Fruit fly (Drosophila melanogaster): Measurements from ENCODE around the gene CAH5.

CAH5 gene

dm6 chr3R:31213227-31213626 lies 49.2 kb upstream of the CAH5 start, which contains the start of the genes Zwilch and CG1542 (continued):
- peak; percentile 79 for TF ChIP-seq nerfin-2 (GFP tag; IDR thresholded peaks at IDR 0.05; ENCODE audit: partially characterized antibody)
- no peak for TF ChIP-seq Hmx (GFP tag; optimal IDR thresholded peaks at IDR 0.05)
- TF ChIP-seq CG4617 (GFP tag; optimal IDR thresholded peaks at IDR 0.05; ENCODE audit: borderline replicate concordance), result peak; percentile 65
- TF ChIP-seq Aef1 (GFP tag; IDR thresholded peaks at IDR 0.05), result no peak
- no peak for TF ChIP-seq ATbp (GFP tag; optimal IDR thresholded peaks at IDR 0.05)
- no peak for TF ChIP-seq CG11456 (GFP tag; IDR thresholded peaks at IDR 0.05)
- no peak for TF ChIP-seq luna (GFP tag; optimal IDR thresholded peaks at IDR 0.05)
- TF ChIP-seq Dad (GFP tag; optimal IDR thresholded peaks at IDR 0.05), result no peak
- no peak for TF ChIP-seq emc (GFP tag; optimal IDR thresholded peaks at IDR 0.05)
- TF ChIP-seq chif (GFP tag; optimal IDR thresholded peaks at IDR 0.05), result no peak
- TF ChIP-seq toy (GFP tag; IDR thresholded peaks at IDR 0.05), result no peak
- TF ChIP-seq NK7.1 (GFP tag; optimal IDR thresholded peaks at IDR 0.05), result no peak
- peak; percentile 90 for TF ChIP-seq CG2116 (GFP tag; optimal IDR thresholded peaks at IDR 0.05)
- no peak for TF ChIP-seq CG3163 (GFP tag; optimal IDR thresholded peaks at IDR 0.05)
- TF ChIP-seq CG3995 (GFP tag; optimal IDR thresholded peaks at IDR 0.05), result no peak
- no peak for TF ChIP-seq mam (GFP tag; optimal IDR thresholded peaks at IDR 0.05)
- no peak for TF ChIP-seq sob (GFP tag; IDR thresholded peaks at IDR 0.05)
- TF ChIP-seq abd-A (tag; optimal IDR thresholded peaks at IDR 0.05), result no peak
- TF ChIP-seq CG32772 (GFP tag; IDR thresholded peaks at IDR 0.05), result no peak
- no peak for TF ChIP-seq ham (GFP tag; IDR thresholded peaks at IDR 0.05)
- TF ChIP-seq CG14965 (GFP tag; optimal IDR thresholded peaks at IDR 0.05; ENCODE audit: borderline replicate concordance), result no peak
- TF ChIP-seq hbn (GFP tag; IDR thresholded peaks at IDR 0.05; ENCODE audit: partially characterized antibody), result peak; percentile 78
- TF ChIP-seq CG6175 (GFP tag; IDR thresholded peaks at IDR 0.05), result no peak
- no peak for TF ChIP-seq Lpt (GFP tag; optimal IDR thresholded peaks at IDR 0.05)
- no peak for TF ChIP-seq H15 (GFP tag; IDR thresholded peaks at IDR 0.05)
- TF ChIP-seq CG1024 (GFP tag; IDR thresholded peaks at IDR 0.05), result no peak
- peak; percentile 43 for TF ChIP-seq Doc3 (GFP tag; IDR thresholded peaks at IDR 0.05; ENCODE audit: partially characterized antibody)
- TF ChIP-seq pzg (GFP tag; optimal IDR thresholded peaks at IDR 0.05), result peak; percentile 96
- no peak for TF ChIP-seq CG10543 (GFP tag; optimal IDR thresholded peaks at IDR 0.05)
- peak; percentile 88 for TF ChIP-seq YL-1 (GFP tag; optimal IDR thresholded peaks at IDR 0.05)
- TF ChIP-seq sisA (GFP tag; IDR thresholded peaks at IDR 0.05), result no peak
- TF ChIP-seq NfI (GFP tag; optimal IDR thresholded peaks at IDR 0.05), result no peak
- peak; percentile 78 for TF ChIP-seq Max (GFP tag; optimal IDR thresholded peaks at IDR 0.05)
- TF ChIP-seq esg (GFP tag; conservative IDR thresholded peaks at IDR 0.05), result no peak
- peak; percentile 6 for TF ChIP-seq ftz-f1 (GFP tag; optimal IDR thresholded peaks at IDR 0.05)
- TF ChIP-seq cad (GFP tag; optimal IDR thresholded peaks at IDR 0.05), result peak; percentile 12
- TF ChIP-seq Fer3 (tag; optimal IDR thresholded peaks at IDR 0.05), result no peak
- TF ChIP-seq ind (GFP tag; optimal IDR thresholded peaks at IDR 0.05), result no peak
- no peak for TF ChIP-seq trh (GFP tag; optimal IDR thresholded peaks at IDR 0.05)
- peak; percentile 80 for TF ChIP-seq unc-4 (GFP tag; IDR thresholded peaks at IDR 0.05; ENCODE audit: partially characterized antibody)
- peak; percentile 34; the same call in 1 of the 2 replicates for TF ChIP-seq ssp (GFP tag; IDR thresholded peaks at IDR 0.05)
- TF ChIP-seq Scr (GFP tag; IDR thresholded peaks at IDR 0.05; ENCODE audit: partially characterized antibody), result peak; percentile 70
- peak; percentile 80 for TF ChIP-seq cwo (GFP tag; optimal IDR thresholded peaks at IDR 0.05)
- TF ChIP-seq Med (GFP tag), result no peak
- TF ChIP-seq CG17186 (GFP tag; optimal IDR thresholded peaks at IDR 0.05), result peak; percentile 89
- TF ChIP-seq run (tag; optimal IDR thresholded peaks at IDR 0.05), result no peak
- no peak for TF ChIP-seq nau (GFP tag; optimal IDR thresholded peaks at IDR 0.05)
- TF ChIP-seq wor (GFP tag; IDR thresholded peaks at IDR 0.05), result no peak
- TF ChIP-seq CG1233 (GFP tag; optimal IDR thresholded peaks at IDR 0.05), result no peak
- no peak for TF ChIP-seq Drgx (GFP tag; IDR thresholded peaks at IDR 0.05)
- peak in 1 of 3 experiments; percentile 23 for TF ChIP-seq Stat92E (GFP tag; optimal IDR thresholded peaks at IDR 0.05)
